Fruit fly (Drosophila melanogaster): ENCODE measurements around the gene inaE.
A peak's percentile ranks its signal among the peaks of the same experiment; 100 is the strongest.

Gene inaE

dm6 chrX:13740062-13740461 is 43.5 kb upstream of the inaE start:
- TF ChIP-seq CG11617 (GFP tag; optimal IDR thresholded peaks at IDR 0.05) (peak; percentile 54), CG7101 (tag; optimal IDR thresholded peaks at IDR 0.05) (peak; percentile 78), cic (GFP tag; optimal IDR thresholded peaks at IDR 0.05) (peak; percentile 2), Mnt (GFP tag; optimal IDR thresholded peaks at IDR 0.05) (peak; percentile 71), CG33017 (tag; optimal IDR thresholded peaks at IDR 0.05) (peak; percentile 67), tj (GFP tag; optimal IDR thresholded peaks at IDR 0.05) (peak; percentile 52), CG1620 (GFP tag; optimal IDR thresholded peaks at IDR 0.05) (peak; percentile 75), Hr96 (GFP tag; optimal IDR thresholded peaks at IDR 0.05) (peak; percentile 89), CG7045 (GFP tag; optimal IDR thresholded peaks at IDR 0.05) (peak; percentile 77), bab1 (GFP tag; optimal IDR thresholded peaks at IDR 0.05) (peak; percentile 29), kay (GFP tag; ENCODE audit: borderline replicate concordance) (peak; percentile 96), CG14711 (tag; optimal IDR thresholded peaks at IDR 0.05) (peak; percentile 48), CG12768 (GFP tag; optimal IDR thresholded peaks at IDR 0.05) (peak; percentile 95), Crg-1 (GFP tag; optimal IDR thresholded peaks at IDR 0.05) (peak; percentile 42), pad (GFP tag; optimal IDR thresholded peaks at IDR 0.05) (no peak), CG5204 (GFP tag; optimal IDR thresholded peaks at IDR 0.05) (peak; percentile 78), ovo (GFP tag; optimal IDR thresholded peaks at IDR 0.05) (no peak), cnc (optimal IDR thresholded peaks at IDR 0.05) (no peak), Clk (GFP tag; optimal IDR thresholded peaks at IDR 0.05) (peak; percentile 82), toe (GFP tag; optimal IDR thresholded peaks at IDR 0.05) (peak; percentile 72)

- TF ChIP-seq Hr96 (GFP tag; optimal IDR thresholded peaks at IDR 0.05) (no peak), CG7101 (tag; optimal IDR thresholded peaks at IDR 0.05) (no peak), kay (GFP tag; ENCODE audit: borderline replicate concordance) (no peak), Mnt (GFP tag; optimal IDR thresholded peaks at IDR 0.05) (no peak), CG14711 (tag; optimal IDR thresholded peaks at IDR 0.05) (no peak), CG11617 (GFP tag; optimal IDR thresholded peaks at IDR 0.05) (no peak), Crg-1 (GFP tag; optimal IDR thresholded peaks at IDR 0.05) (no peak), ovo (GFP tag; optimal IDR thresholded peaks at IDR 0.05) (no peak), tj (GFP tag; optimal IDR thresholded peaks at IDR 0.05) (no peak), toe (GFP tag; optimal IDR thresholded peaks at IDR 0.05) (no peak)
These were observed 42.5 kb upstream of the inaE start for dm6 chrX:13740992-13741391.

dm6 chrX:13744599-13745052 is 38.9 kb upstream of the inaE start, which contains the start of gene Grip91:
TSS of gene Grip91 (minus strand) at chrX:13744683.
- peak; percentile 52 for TF ChIP-seq Crg-1 (GFP tag; optimal IDR thresholded peaks at IDR 0.05)
- TF ChIP-seq CG14711 (tag; optimal IDR thresholded peaks at IDR 0.05), result peak; percentile 86
- TF ChIP-seq ovo (GFP tag; optimal IDR thresholded peaks at IDR 0.05), result no peak
- no peak for TF ChIP-seq Hr96 (GFP tag; optimal IDR thresholded peaks at IDR 0.05)
- peak; percentile 35 for TF ChIP-seq pad (GFP tag; optimal IDR thresholded peaks at IDR 0.05)
- TF ChIP-seq bab1 (GFP tag; optimal IDR thresholded peaks at IDR 0.05), result peak; percentile 60
- TF ChIP-seq tj (GFP tag; optimal IDR thresholded peaks at IDR 0.05), result peak; percentile 77
- no peak for TF ChIP-seq CG5204 (GFP tag; optimal IDR thresholded peaks at IDR 0.05)
- no peak for TF ChIP-seq kay (GFP tag; ENCODE audit: borderline replicate concordance)
- TF ChIP-seq cic (GFP tag; optimal IDR thresholded peaks at IDR 0.05), result no peak
- no peak for TF ChIP-seq Clk (GFP tag; optimal IDR thresholded peaks at IDR 0.05)
- no peak for TF ChIP-seq cnc (optimal IDR thresholded peaks at IDR 0.05)
- TF ChIP-seq CG7045 (GFP tag; optimal IDR thresholded peaks at IDR 0.05), result no peak
- no peak for TF ChIP-seq CG33017 (tag; optimal IDR thresholded peaks at IDR 0.05)
- TF ChIP-seq toe (GFP tag; optimal IDR thresholded peaks at IDR 0.05), result peak; percentile 23
- TF ChIP-seq Mnt (GFP tag; optimal IDR thresholded peaks at IDR 0.05), result peak; percentile 44
- TF ChIP-seq CG12768 (GFP tag; optimal IDR thresholded peaks at IDR 0.05), result no peak
- TF ChIP-seq CG1620 (GFP tag; optimal IDR thresholded peaks at IDR 0.05), result peak; percentile 49
- TF ChIP-seq CG11617 (GFP tag; optimal IDR thresholded peaks at IDR 0.05), result peak; percentile 17
- TF ChIP-seq CG7101 (tag; optimal IDR thresholded peaks at IDR 0.05), result no peak

dm6 chrX:13747052-13747451 is 36.5 kb upstream of the inaE start:
- TF ChIP-seq tj (GFP tag; optimal IDR thresholded peaks at IDR 0.05), result peak; percentile 20
- no peak for TF ChIP-seq CG7045 (GFP tag; optimal IDR thresholded peaks at IDR 0.05)

dm6 chrX:13747635-13748467 is 35.7 kb upstream of the inaE start:
- no peak for TF ChIP-seq cic (GFP tag; optimal IDR thresholded peaks at IDR 0.05)
- peak; percentile 65 for TF ChIP-seq ovo (GFP tag; optimal IDR thresholded peaks at IDR 0.05)
- TF ChIP-seq CG33017 (tag; optimal IDR thresholded peaks at IDR 0.05), result no peak
- no peak for TF ChIP-seq CG7101 (tag; optimal IDR thresholded peaks at IDR 0.05)
- TF ChIP-seq pad (GFP tag; optimal IDR thresholded peaks at IDR 0.05), result no peak
- TF ChIP-seq CG11617 (GFP tag; optimal IDR thresholded peaks at IDR 0.05), result no peak
- TF ChIP-seq toe (GFP tag; optimal IDR thresholded peaks at IDR 0.05), result no peak
- no peak for TF ChIP-seq Clk (GFP tag; optimal IDR thresholded peaks at IDR 0.05)
- TF ChIP-seq CG12768 (GFP tag; optimal IDR thresholded peaks at IDR 0.05), result no peak
- TF ChIP-seq CG7045 (GFP tag; optimal IDR thresholded peaks at IDR 0.05), result no peak
- no peak for TF ChIP-seq Mnt (GFP tag; optimal IDR thresholded peaks at IDR 0.05)
- no peak for TF ChIP-seq CG1620 (GFP tag; optimal IDR thresholded peaks at IDR 0.05)
- TF ChIP-seq tj (GFP tag; optimal IDR thresholded peaks at IDR 0.05), result peak; percentile 75
- TF ChIP-seq bab1 (GFP tag; optimal IDR thresholded peaks at IDR 0.05), result peak; percentile 17
- peak; percentile 49 for TF ChIP-seq kay (GFP tag; ENCODE audit: borderline replicate concordance)

All from whole organism, adult.